Worm (Caenorhabditis elegans): ENCODE measurements around the gene F01F1.2.

F01F1.2 gene

ce11 chrIII:5914717-5915116 is 36.4 kb downstream of the F01F1.2 start:
- TF ChIP-seq lin-13 (GFP tag; optimal IDR thresholded peaks at IDR 0.05), result no peak
- TF ChIP-seq ztf-1 (GFP tag; conservative IDR thresholded peaks at IDR 0.05), result no peak
- no peak for TF ChIP-seq ZK546.5 (tag; optimal IDR thresholded peaks at IDR 0.05)
- peak; percentile 15 for TF ChIP-seq sma-9 (GFP tag; optimal IDR thresholded peaks at IDR 0.05)
- no peak for TF ChIP-seq sma-9 (tag; optimal IDR thresholded peaks at IDR 0.05)
- TF ChIP-seq unc-39 (tag; optimal IDR thresholded peaks at IDR 0.05), result no peak
- TF ChIP-seq fos-1 (tag; optimal IDR thresholded peaks at IDR 0.05), result peak; percentile 67
- TF ChIP-seq ztf-4 (tag; optimal IDR thresholded peaks at IDR 0.05), result no peak
- peak; percentile 74 for TF ChIP-seq crh-2 (tag; optimal IDR thresholded peaks at IDR 0.05)
- TF ChIP-seq ceh-16 (tag; optimal IDR thresholded peaks at IDR 0.05), result no peak
- no peak for TF ChIP-seq egl-27 (tag; optimal IDR thresholded peaks at IDR 0.05)

DNA sequence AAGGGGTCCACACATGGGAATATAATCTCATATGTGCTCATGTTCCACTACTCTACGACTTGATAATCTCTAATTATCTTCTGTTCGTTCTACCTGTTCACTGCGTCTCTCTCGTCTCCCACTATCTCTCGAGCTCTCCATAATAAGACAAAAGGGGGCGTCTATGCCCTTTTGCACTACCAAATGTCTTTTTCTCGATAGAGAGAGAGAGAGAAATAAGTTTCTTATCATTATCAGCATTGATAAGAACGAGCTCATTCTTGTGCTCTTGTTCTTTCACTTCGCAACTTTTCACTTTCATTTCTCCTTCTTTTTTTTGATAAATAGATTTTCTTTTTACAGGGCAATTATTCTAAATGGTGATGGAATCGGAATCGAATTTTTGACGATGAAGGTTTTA is 37.6 kb downstream of the F01F1.2 start:
- TF ChIP-seq fos-1 (tag; optimal IDR thresholded peaks at IDR 0.05) (peak; percentile 78), C34F6.9 (tag; optimal IDR thresholded peaks at IDR 0.05) (no peak), sem-4 (tag; optimal IDR thresholded peaks at IDR 0.05) (no peak), crh-2 (tag; optimal IDR thresholded peaks at IDR 0.05) (peak; percentile 44), lin-13 (GFP tag; optimal IDR thresholded peaks at IDR 0.05) (no peak), ztf-11 (tag; optimal IDR thresholded peaks at IDR 0.05) (no peak), skn-1 (tag; optimal IDR thresholded peaks at IDR 0.05) (peak; percentile 57)

DNA sequence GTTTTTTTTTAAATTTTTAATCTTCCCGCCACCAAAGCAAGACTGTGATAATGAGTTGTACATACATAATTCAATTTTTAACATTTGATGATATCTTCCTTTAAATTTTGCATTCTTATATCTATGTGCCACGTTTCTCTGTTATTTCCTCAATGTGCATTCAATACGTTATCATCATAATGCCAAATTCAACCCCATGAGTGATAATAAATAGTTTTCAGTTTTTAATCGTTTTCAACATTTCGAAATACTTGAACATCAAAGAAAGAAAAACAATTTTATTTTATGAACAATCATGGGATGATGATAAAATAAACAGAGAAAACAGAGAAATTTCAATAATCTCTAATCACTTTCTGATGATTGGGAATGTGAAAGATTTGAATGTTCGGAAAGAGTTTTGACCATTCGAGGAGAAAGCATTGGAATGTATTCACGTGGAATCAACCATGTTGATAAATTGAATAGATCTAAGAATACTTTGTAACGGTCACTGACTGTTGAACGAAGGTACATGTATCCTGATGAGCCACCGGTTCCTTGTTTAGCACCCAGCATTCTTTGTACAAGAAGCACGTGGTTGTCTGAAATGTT is 39.1 kb downstream of the F01F1.2 start:
- peak; percentile 84 for TF ChIP-seq crh-2 (tag; optimal IDR thresholded peaks at IDR 0.05)
- no peak for TF ChIP-seq mdl-1 (tag; optimal IDR thresholded peaks at IDR 0.05)
- TF ChIP-seq ztf-4 (tag; optimal IDR thresholded peaks at IDR 0.05), result peak; percentile 26
- no peak for TF ChIP-seq mab-5 (tag; optimal IDR thresholded peaks at IDR 0.05)
- TF ChIP-seq ztf-11 (tag; optimal IDR thresholded peaks at IDR 0.05), result no peak
- TF ChIP-seq ztf-1 (GFP tag; conservative IDR thresholded peaks at IDR 0.05), result no peak
- peak; percentile 14 for TF ChIP-seq ama-1 (optimal IDR thresholded peaks at IDR 0.05)
- peak in 1 of 2 experiments; percentile 41 for TF ChIP-seq lsy-2 (tag; optimal IDR thresholded peaks at IDR 0.05)
- no peak for TF ChIP-seq nhr-11 (tag; optimal IDR thresholded peaks at IDR 0.05)
- peak; percentile 20 for TF ChIP-seq F13H6.1 (tag; optimal IDR thresholded peaks at IDR 0.05)
- no peak for TF ChIP-seq ceh-82 (tag; optimal IDR thresholded peaks at IDR 0.05)
- no peak for TF ChIP-seq sma-9 (GFP tag; optimal IDR thresholded peaks at IDR 0.05)
- TF ChIP-seq sma-9 (tag; optimal IDR thresholded peaks at IDR 0.05), result no peak
- no peak for TF ChIP-seq lin-11 (tag; optimal IDR thresholded peaks at IDR 0.05)
- TF ChIP-seq gmeb-1 (tag; optimal IDR thresholded peaks at IDR 0.05), result peak; percentile 50
- TF ChIP-seq sma-3 (GFP tag; optimal IDR thresholded peaks at IDR 0.05), result peak; percentile 39
- peak; percentile 9 for TF ChIP-seq lin-13 (GFP tag; optimal IDR thresholded peaks at IDR 0.05)
- peak; percentile 4 for TF ChIP-seq nhr-25 (tag; optimal IDR thresholded peaks at IDR 0.05)
- no peak for TF ChIP-seq ZK546.5 (tag; optimal IDR thresholded peaks at IDR 0.05)
- TF ChIP-seq peb-1 (tag; optimal IDR thresholded peaks at IDR 0.05), result no peak
- TF ChIP-seq fos-1 (tag; optimal IDR thresholded peaks at IDR 0.05), result peak; percentile 40
- peak; percentile 89 for TF ChIP-seq skn-1 (tag; optimal IDR thresholded peaks at IDR 0.05)
- no peak for TF ChIP-seq R02D3.7 (tag; optimal IDR thresholded peaks at IDR 0.05)
- TF ChIP-seq C34F6.9 (tag; optimal IDR thresholded peaks at IDR 0.05), result no peak
- TF ChIP-seq nhr-21 (tag; optimal IDR thresholded peaks at IDR 0.05), result peak; percentile 72
- TF ChIP-seq nhr-12 (tag; optimal IDR thresholded peaks at IDR 0.05), result no peak

ce11 chrIII:5919799-5920387 is 41.5 kb downstream of the F01F1.2 start, which contains the start of the genes tdo-2 and C28H8.2:
Gene tdo-2, minus strand, starts transcription at chrIII:5919955.
Gene C28H8.2, plus strand, starts transcription at chrIII:5920322.
- TF ChIP-seq mab-5 (tag; optimal IDR thresholded peaks at IDR 0.05) (peak; percentile 20), nhr-6 (tag; optimal IDR thresholded peaks at IDR 0.05) (peak; percentile 37), aly-2 (tag; optimal IDR thresholded peaks at IDR 0.05) (no peak), lin-13 (GFP tag; optimal IDR thresholded peaks at IDR 0.05) (no peak), nhr-237 (tag; optimal IDR thresholded peaks at IDR 0.05) (no peak), sma-9 (GFP tag; optimal IDR thresholded peaks at IDR 0.05) (peak; percentile 90), sma-9 (tag; optimal IDR thresholded peaks at IDR 0.05) (no peak), elt-1 (tag; optimal IDR thresholded peaks at IDR 0.05) (no peak), ztf-11 (tag; optimal IDR thresholded peaks at IDR 0.05) (no peak), nhr-21 (tag; optimal IDR thresholded peaks at IDR 0.05) (peak; percentile 92), alr-1 (tag; optimal IDR thresholded peaks at IDR 0.05) (peak; percentile 16), ztf-4 (tag; optimal IDR thresholded peaks at IDR 0.05) (peak; percentile 28), sma-3 (GFP tag; optimal IDR thresholded peaks at IDR 0.05) (peak; percentile 92), mdl-1 (tag; optimal IDR thresholded peaks at IDR 0.05) (peak in 1 of 2 experiments; percentile 75), nhr-10 (tag; optimal IDR thresholded peaks at IDR 0.05) (no peak), zag-1 (tag; optimal IDR thresholded peaks at IDR 0.05) (no peak), gmeb-1 (tag; optimal IDR thresholded peaks at IDR 0.05) (peak; percentile 55), unc-39 (tag; optimal IDR thresholded peaks at IDR 0.05) (no peak), C34F6.9 (tag; optimal IDR thresholded peaks at IDR 0.05) (peak; percentile 8), fos-1 (tag; optimal IDR thresholded peaks at IDR 0.05) (peak; percentile 12), nhr-77 (tag; optimal IDR thresholded peaks at IDR 0.05) (no peak), sem-4 (tag; optimal IDR thresholded peaks at IDR 0.05) (no peak), unc-62 (GFP tag; optimal IDR thresholded peaks at IDR 0.05) (no peak), lin-11 (tag; optimal IDR thresholded peaks at IDR 0.05) (no peak), nhr-12 (tag; optimal IDR thresholded peaks at IDR 0.05) (no peak), ceh-82 (tag; optimal IDR thresholded peaks at IDR 0.05) (no peak), dmd-4 (tag; optimal IDR thresholded peaks at IDR 0.05) (no peak), crh-2 (tag; optimal IDR thresholded peaks at IDR 0.05) (peak; percentile 56), R02D3.7 (tag; optimal IDR thresholded peaks at IDR 0.05) (no peak), egl-27 (tag; optimal IDR thresholded peaks at IDR 0.05) (peak; percentile 69), unc-55 (GFP tag; optimal IDR thresholded peaks at IDR 0.05) (no peak), F13H6.1 (tag; optimal IDR thresholded peaks at IDR 0.05) (peak; percentile 14), ceh-16 (tag; optimal IDR thresholded peaks at IDR 0.05) (no peak), snpc-4 (tag; optimal IDR thresholded peaks at IDR 0.05) (no peak), mbf-1 (tag; optimal IDR thresholded peaks at IDR 0.05) (no peak)
